Fruit fly (Drosophila melanogaster) whole organism, embryonic: ENCODE results near the gene CG7991.

Experiments used
- CG7357 ChIP-seq: fragments of 200-800 bp; sonication (Bioruptor generic); IDR thresholded peaks from 3 replicates; pipeline ENCODE4 v1.3.6; 2022; ENCODE audit warnings: missing biosample characterization, missing genetic modification characterization
- ato ChIP-seq: fragments of 200-800 bp; sonication (Bioruptor generic); IDR thresholded peaks from 2 replicates; pipeline ENCODE4 v1.3.6; 2022; ENCODE audit warnings: missing biosample characterization, missing genetic modification characterization; ENCODE audit not compliant: partially characterized antibody
- crc ChIP-seq: fragments of 200-800 bp; sonication (Bioruptor generic); optimal IDR thresholded peaks from 2 replicates; lab custom pipeline; 2016; ENCODE audit warnings: missing biosample characterization, missing genetic modification characterization
- h ChIP-seq: fragments of >200 bp; optimal IDR thresholded peaks from 2 replicates; lab custom pipeline; 2017

DNA sequence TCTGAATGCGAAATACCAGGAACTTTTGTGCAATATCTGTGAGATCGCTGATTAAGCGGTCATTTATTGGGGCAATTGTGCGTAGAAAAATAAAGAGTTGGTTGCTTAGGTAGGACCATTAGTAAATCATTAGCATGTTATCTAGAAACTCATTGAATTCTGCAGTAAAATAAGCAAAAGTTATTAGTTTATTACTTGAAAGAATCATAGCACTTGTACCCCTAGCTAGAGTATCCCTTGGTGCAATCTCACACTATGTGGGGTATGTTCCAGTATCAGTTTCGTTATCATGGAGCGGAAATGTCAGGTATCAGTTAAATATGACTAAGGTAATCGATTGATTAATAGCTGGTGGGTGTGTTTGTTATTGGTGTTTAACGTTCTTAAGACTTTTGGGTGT lies 70.9 kb downstream of the CG7991 start:
- TF ChIP-seq ato: no peak
- no peak for TF ChIP-seq h
- TF ChIP-seq crc (GFP tag; lab: Kevin White, UChicago): no peak
- no peak for TF ChIP-seq CG7357 (GFP tag; lab: Robert Waterston, UW)
